Fruit fly (Drosophila melanogaster) whole organism, embryonic: ENCODE measurements around the gene mRpL48.

Experiments
- C15 ChIP-seq: fragments of 200-800 bp; sonication (Bioruptor generic); IDR thresholded peaks from 3 replicates; pipeline ENCODE4 v1.3.6; 2022; ENCODE audit warnings: missing biosample characterization, missing genetic modification characterization
- CG10959 ChIP-seq: fragments of 200-800 bp; sonication (Bioruptor generic); IDR thresholded peaks from 2 replicates; pipeline ENCODE4 v1.3.6; 2022; ENCODE audit warnings: missing biosample characterization, missing genetic modification characterization
- CG11456 ChIP-seq: fragments of 200-800 bp; sonication (Bioruptor generic); IDR thresholded peaks from 3 replicates; pipeline ENCODE4 v1.3.6; 2022; ENCODE audit warnings: missing biosample characterization, missing genetic modification characterization
- CG11560 ChIP-seq: fragments of 200-800 bp; sonication (Bioruptor generic); IDR thresholded peaks from 3 replicates; pipeline ENCODE4 v1.3.6; 2022; ENCODE audit warnings: missing biosample characterization, missing genetic modification characterization
- CG12236 ChIP-seq: fragments of 200-800 bp; sonication (Bioruptor generic); optimal IDR thresholded peaks from 2 replicates; lab custom pipeline; 2016; ENCODE audit warnings: missing biosample characterization, missing genetic modification characterization
- CG12391 ChIP-seq: fragments of 200-800 bp; sonication (Bioruptor generic); optimal IDR thresholded peaks from 3 replicates; lab custom pipeline; 2018; ENCODE audit warnings: missing biosample characterization, mild to moderate bottlenecking, missing genetic modification characterization, moderate library complexity
- CG13296 ChIP-seq: fragments of 200-800 bp; sonication (Bioruptor generic); optimal IDR thresholded peaks from 3 replicates; lab custom pipeline; 2018; ENCODE audit warnings: missing biosample characterization, mild to moderate bottlenecking, missing genetic modification characterization
- CG14441 ChIP-seq: fragments of 200-800 bp; sonication (Bioruptor generic); IDR thresholded peaks from 2 replicates; pipeline ENCODE4 v1.3.6; 2022; ENCODE audit warnings: missing biosample characterization, missing genetic modification characterization
- CG15011 ChIP-seq: fragments of 200-800 bp; sonication (Bioruptor generic); optimal IDR thresholded peaks from 3 replicates; lab custom pipeline; 2018; ENCODE audit warnings: missing biosample characterization, mild to moderate bottlenecking, missing genetic modification characterization
- CG16779 ChIP-seq: fragments of 200-800 bp; sonication (Bioruptor generic); IDR thresholded peaks from 2 replicates; pipeline ENCODE4 v1.3.6; 2022; ENCODE audit warnings: missing biosample characterization, missing genetic modification characterization
- CG17359 ChIP-seq: fragments of 200-800 bp; sonication (Bioruptor generic); optimal IDR thresholded peaks from 3 replicates; lab custom pipeline; 2018; ENCODE audit warnings: missing biosample characterization, mild to moderate bottlenecking, missing genetic modification characterization, moderate library complexity
- CG17361 ChIP-seq: fragments of 200-800 bp; sonication (Bioruptor generic); IDR thresholded peaks from 3 replicates; pipeline ENCODE4 v1.3.6; 2022; ENCODE audit warnings: missing biosample characterization, missing genetic modification characterization
- CG17568 ChIP-seq: fragments of 200-800 bp; sonication (Bioruptor generic); optimal IDR thresholded peaks from 2 replicates; lab custom pipeline; 2018; ENCODE audit warnings: missing biosample characterization, mild to moderate bottlenecking, missing genetic modification characterization, moderate library complexity
- CG2202 ChIP-seq: fragments of 200-800 bp; sonication (Bioruptor generic); optimal IDR thresholded peaks from 2 replicates; lab custom pipeline; 2018; ENCODE audit warnings: missing biosample characterization, mild to moderate bottlenecking, missing genetic modification characterization
- CG3065 ChIP-seq: fragments of 200-800 bp; sonication (Bioruptor generic); optimal IDR thresholded peaks from 2 replicates; lab custom pipeline; 2016; ENCODE audit warnings: missing biosample characterization, missing genetic modification characterization
- CG32772 ChIP-seq: fragments of 200-800 bp; sonication (Bioruptor generic); IDR thresholded peaks from 2 replicates; pipeline ENCODE4 v1.3.6; 2022; ENCODE audit warnings: missing biosample characterization, missing genetic modification characterization
- CG5180 ChIP-seq: fragments of 200-800 bp; sonication (Bioruptor generic); optimal IDR thresholded peaks from 3 replicates; lab custom pipeline; 2017; ENCODE audit warnings: missing biosample characterization, missing genetic modification characterization, mild to moderate bottlenecking, moderate library complexity, missing genetic modification reagents
- CG6689 ChIP-seq: fragments of 200-800 bp; sonication (Bioruptor generic); IDR thresholded peaks from 2 replicates; pipeline ENCODE4 v1.3.6; 2022; ENCODE audit warnings: missing biosample characterization, missing genetic modification characterization
- CG7372 ChIP-seq: fragments of 200-800 bp; sonication (Bioruptor generic); IDR thresholded peaks from 2 replicates; pipeline ENCODE4 v1.3.6; 2022; ENCODE audit warnings: missing biosample characterization, missing genetic modification characterization
- CG8089 ChIP-seq: fragments of 200-800 bp; sonication (Bioruptor generic); optimal IDR thresholded peaks from 3 replicates; lab custom pipeline; 2016; ENCODE audit warnings: missing biosample characterization, missing genetic modification characterization
- CG8478 ChIP-seq: fragments of >200 bp; optimal IDR thresholded peaks from 2 replicates; lab custom pipeline; 2018
- CG9437 ChIP-seq: fragments of 200-800 bp; sonication (Bioruptor generic); optimal IDR thresholded peaks from 2 replicates; lab custom pipeline; 2018; ENCODE audit warnings: missing biosample characterization, mild to moderate bottlenecking, missing genetic modification characterization
- CG9817 ChIP-seq: fragments of 200-800 bp; sonication (Bioruptor generic); optimal IDR thresholded peaks from 2 replicates; lab custom pipeline; 2018; ENCODE audit warnings: missing biosample characterization, mild to moderate bottlenecking, missing genetic modification characterization, moderate library complexity
- CTCF ChIP-seq: fragments of 200-800 bp; sonication (Bioruptor generic); optimal IDR thresholded peaks from 2 replicates; lab custom pipeline; 2017; ENCODE audit warnings: missing biosample characterization, mild to moderate bottlenecking, missing genetic modification characterization, moderate library complexity
- D ChIP-seq, 2 experiments: fragments of 200-800 bp in 1 of 2; fragments of >200 bp in 1 of 2; sonication (Bioruptor generic) in 1 of 2; optimal IDR thresholded peaks; 2 replicates in 1 of 2; 3 replicates in 1 of 2; lab custom pipeline; 2017; ENCODE audit warnings: mild to moderate bottlenecking in 1 of 2, missing biosample characterization in 1 of 2, missing genetic modification characterization in 1 of 2, missing genetic modification reagents in 1 of 2
- Dek ChIP-seq: fragments of 200-800 bp; sonication (Bioruptor generic); optimal IDR thresholded peaks from 3 replicates; lab custom pipeline; 2019; ENCODE audit warnings: missing biosample characterization, mild to moderate bottlenecking, missing genetic modification characterization, moderate library complexity
- ERR ChIP-seq: fragments of 200-800 bp; sonication (Bioruptor generic); optimal IDR thresholded peaks from 2 replicates; lab custom pipeline; 2016; ENCODE audit warnings: missing biosample characterization, missing genetic modification characterization
- Ets97D ChIP-seq: fragments of 200-800 bp; sonication (Bioruptor generic); optimal IDR thresholded peaks from 3 replicates; lab custom pipeline; 2016; ENCODE audit warnings: missing biosample characterization, missing genetic modification characterization
- Hand ChIP-seq: fragments of 200-800 bp; sonication (Bioruptor generic); optimal IDR thresholded peaks from 2 replicates; lab custom pipeline; 2017; ENCODE audit warnings: mild to moderate bottlenecking, missing biosample characterization, missing genetic modification reagents, missing genetic modification characterization
- Hr78 ChIP-seq, 2 experiments: fragments of 200-800 bp in 1 of 2; fragments of >200 bp in 1 of 2; sonication (Bioruptor generic) in 1 of 2; optimal IDR thresholded peaks; 2 replicates each; lab custom pipeline; 2017 to 2019; ENCODE audit warnings: missing biosample characterization in 2 of 2, missing genetic modification characterization in 2 of 2, mild to moderate bottlenecking in 1 of 2, moderate library complexity in 1 of 2
- Meics ChIP-seq: fragments of 200-800 bp; sonication (Bioruptor generic); optimal IDR thresholded peaks from 2 replicates; lab custom pipeline; 2017; ENCODE audit warnings: missing biosample characterization, mild to moderate bottlenecking, missing genetic modification characterization
- Six4 ChIP-seq: fragments of 200-800 bp; sonication (Bioruptor generic); optimal IDR thresholded peaks from 2 replicates; lab custom pipeline; 2016; ENCODE audit warnings: missing biosample characterization, missing genetic modification characterization
- croc ChIP-seq: fragments of 200-800 bp; sonication (Bioruptor generic); conservative IDR thresholded peaks from 3 replicates; pipeline ENCODE4 v1.3.6; 2022; ENCODE audit warnings: missing biosample characterization, missing genetic modification characterization
- crol ChIP-seq: fragments of 200-800 bp; sonication (Bioruptor generic); IDR thresholded peaks from 2 replicates; pipeline ENCODE4 v1.3.6; 2022; ENCODE audit warnings: missing biosample characterization, missing genetic modification characterization
- dati ChIP-seq: fragments of 200-800 bp; sonication (Bioruptor generic); IDR thresholded peaks from 2 replicates; pipeline ENCODE4 v1.3.6; 2022; ENCODE audit warnings: missing biosample characterization, missing genetic modification characterization
- eve ChIP-seq, 2 experiments: fragments of >200 bp; optimal IDR thresholded peaks; 2 replicates each; lab custom pipeline; 2017; ENCODE audit warnings: missing biosample characterization in 2 of 2, missing genetic modification characterization in 2 of 2
- fd102C ChIP-seq: fragments of 200-800 bp; sonication (Bioruptor generic); optimal IDR thresholded peaks from 2 replicates; lab custom pipeline; 2018; ENCODE audit warnings: missing biosample characterization, mild to moderate bottlenecking, missing genetic modification characterization, moderate library complexity
- fru ChIP-seq: fragments of >200 bp; optimal IDR thresholded peaks from 2 replicates; lab custom pipeline; 2017
- ftz-f1 ChIP-seq: fragments of 200-800 bp; sonication (Bioruptor generic); optimal IDR thresholded peaks from 2 replicates; lab custom pipeline; 2016; ENCODE audit warnings: missing biosample characterization, missing genetic modification characterization
- gce ChIP-seq: fragments of 200-800 bp; sonication (Bioruptor generic); IDR thresholded peaks from 3 replicates; pipeline ENCODE4 v1.3.6; 2022; ENCODE audit warnings: missing biosample characterization, missing genetic modification characterization
- ham ChIP-seq: fragments of 200-800 bp; sonication (Bioruptor generic); IDR thresholded peaks from 2 replicates; pipeline ENCODE4 v1.3.6; 2022; ENCODE audit warnings: missing biosample characterization, missing genetic modification characterization
- ind ChIP-seq: fragments of 200-800 bp; sonication (Bioruptor generic); optimal IDR thresholded peaks from 3 replicates; lab custom pipeline; 2016; ENCODE audit warnings: missing biosample characterization, missing genetic modification characterization
- kay ChIP-seq: fragments of 200-800 bp; sonication (Bioruptor generic); optimal IDR thresholded peaks from 2 replicates; lab custom pipeline; 2016; ENCODE audit warnings: missing biosample characterization, missing genetic modification characterization
- mam ChIP-seq: fragments of 200-800 bp; sonication (Bioruptor generic); optimal IDR thresholded peaks from 3 replicates; lab custom pipeline; 2016; ENCODE audit warnings: missing biosample characterization, missing genetic modification characterization
- nau ChIP-seq: fragments of 200-800 bp; sonication (Bioruptor generic); optimal IDR thresholded peaks from 3 replicates; lab custom pipeline; 2017; ENCODE audit warnings: missing biosample characterization, mild to moderate bottlenecking, missing genetic modification characterization, missing genetic modification reagents
- pita ChIP-seq: fragments of 200-800 bp; sonication (Bioruptor generic); optimal IDR thresholded peaks from 2 replicates; lab custom pipeline; 2017; ENCODE audit warnings: missing biosample characterization, mild to moderate bottlenecking, missing genetic modification characterization
- scrt ChIP-seq: fragments of 200-800 bp; sonication (Bioruptor generic); optimal IDR thresholded peaks from 2 replicates; lab custom pipeline; 2018; ENCODE audit warnings: missing biosample characterization, mild to moderate bottlenecking, missing genetic modification characterization, moderate library complexity
- sd ChIP-seq: fragments of 200-800 bp; sonication (Bioruptor generic); optimal IDR thresholded peaks from 3 replicates; lab custom pipeline; 2018; ENCODE audit warnings: missing biosample characterization, mild to moderate bottlenecking, missing genetic modification characterization, moderate library complexity
- sqz ChIP-seq: fragments of 200-800 bp; sonication (Bioruptor generic); optimal IDR thresholded peaks from 3 replicates; lab custom pipeline; 2018; ENCODE audit warnings: missing biosample characterization, mild to moderate bottlenecking, missing genetic modification characterization
- stc ChIP-seq: fragments of 200-800 bp; sonication (Bioruptor generic); IDR thresholded peaks from 2 replicates; pipeline ENCODE4 v1.3.6; 2022; ENCODE audit warnings: missing biosample characterization, missing genetic modification characterization
- tll ChIP-seq, 2 experiments: fragments of 200-800 bp in 1 of 2; fragments of >200 bp in 1 of 2; sonication (Bioruptor generic) in 1 of 2; optimal IDR thresholded peaks; 2 replicates each; lab custom pipeline; 2017 to 2019; ENCODE audit warnings: missing biosample characterization in 2 of 2, missing genetic modification characterization in 2 of 2, mild to moderate bottlenecking in 1 of 2, moderate library complexity in 1 of 2
- vnd ChIP-seq: fragments of 200-800 bp; sonication (Bioruptor generic); IDR thresholded peaks from 3 replicates; pipeline ENCODE4 v1.3.6; 2022; ENCODE audit warnings: missing biosample characterization, missing genetic modification characterization; ENCODE audit not compliant: partially characterized antibody
- yki ChIP-seq: fragments of >200 bp; optimal IDR thresholded peaks from 3 replicates; lab custom pipeline; 2018

The mRpL48 gene

dm6 chr2L:1738054-1738453, 27.8 kb downstream of the mRpL48 start (continued):
- TF ChIP-seq Ets97D (GFP tag; lab: Kevin White, UChicago) (no peak), CG11560 (tag; lab: Robert Waterston, UW) (no peak), Six4 (GFP tag; lab: Kevin White, UChicago) (peak; percentile 23), gce (GFP tag; lab: Robert Waterston, UW) (no peak), ind (GFP tag; lab: Kevin White, UChicago) (no peak), tll (GFP tag; optimal IDR thresholded peaks at IDR 0.05; lab: Kevin White, UChicago) (no peak), fd102C (GFP tag; lab: Kevin White, UChicago) (no peak), eve (GFP tag; optimal IDR thresholded peaks at IDR 0.05; lab: Kevin White, UChicago) (no peak), CG12391 (tag; lab: Kevin White, UChicago) (peak; percentile 33), Meics (GFP tag; lab: Kevin White, UChicago) (no peak), nau (peak; percentile 43), crol (GFP tag; lab: Robert Waterston, UW) (no peak), ERR (GFP tag; lab: Kevin White, UChicago) (no peak), CG17359 (tag; lab: Kevin White, UChicago) (peak; percentile 45), dati (GFP tag; lab: Robert Waterston, UW) (no peak), CTCF (GFP tag; lab: Kevin White, UChicago) (no peak), CG32772 (GFP tag; lab: Robert Waterston, UW) (no peak), Hr78 (GFP tag; optimal IDR thresholded peaks at IDR 0.05; lab: Kevin White, UChicago) (peak in 1 of 2 experiments; percentile 57), CG5180 (no peak), CG15011 (no peak), Hand (GFP tag; lab: Kevin White, UChicago) (no peak), stc (GFP tag; lab: Robert Waterston, UW) (no peak), croc (GFP tag; lab: Robert Waterston, UW) (0 out of 3 replicates have a peak, but pooled peaks have one; percentile 15), pita (GFP tag; lab: Kevin White, UChicago) (no peak), ham (GFP tag; lab: Robert Waterston, UW) (no peak), sqz (GFP tag; lab: Kevin White, UChicago) (no peak), CG9817 (tag; lab: Kevin White, UChicago) (no peak), CG14441 (GFP tag; lab: Robert Waterston, UW) (no peak), CG13296 (GFP tag; lab: Kevin White, UChicago) (no peak), C15 (GFP tag; lab: Robert Waterston, UW) (no peak), CG11456 (GFP tag; lab: Robert Waterston, UW) (no peak), CG17361 (GFP tag; lab: Robert Waterston, UW) (peak; percentile 39; the same call in 1 of the 3 replicates), sd (tag; lab: Kevin White, UChicago) (peak; percentile 59), Dek (tag; lab: Kevin White, UChicago) (no peak), CG17568 (no peak), CG7372 (GFP tag; lab: Robert Waterston, UW) (no peak), CG10959 (GFP tag; lab: Robert Waterston, UW) (no peak), CG16779 (GFP tag; lab: Robert Waterston, UW) (no peak), ftz-f1 (GFP tag; lab: Kevin White, UChicago) (no peak), CG3065 (GFP tag; lab: Kevin White, UChicago) (no peak), CG2202 (tag; lab: Kevin White, UChicago) (peak; percentile 33), vnd (GFP tag; lab: Robert Waterston, UW) (no peak), CG9437 (GFP tag; lab: Kevin White, UChicago) (no peak), CG12236 (GFP tag; lab: Kevin White, UChicago) (no peak), mam (GFP tag; lab: Kevin White, UChicago) (no peak), CG8478 (lab: Kevin White, UChicago) (no peak), yki (lab: Kevin White, UChicago) (no peak), CG6689 (GFP tag; lab: Robert Waterston, UW) (0 out of 2 replicates have a peak, but pooled peaks have one; percentile 13), kay (GFP tag; lab: Kevin White, UChicago) (no peak), D (optimal IDR thresholded peaks at IDR 0.05; lab: Kevin White, UChicago) (no peak), D (GFP tag; optimal IDR thresholded peaks at IDR 0.05; lab: Kevin White, UChicago) (peak; percentile 25), scrt (GFP tag; lab: Kevin White, UChicago) (no peak), fru (no peak), CG8089 (GFP tag; lab: Kevin White, UChicago) (no peak)
